Worm (Caenorhabditis elegans) whole organism, young adult: ENCODE data around the gene K11H3.5.

ENCODE experiments used
- madf-10 ChIP-seq: sonication (generic microtip); optimal IDR thresholded peaks from 2 replicates; lab custom pipeline; 2016; ENCODE audit warnings: mild to moderate bottlenecking, missing genetic modification characterization, missing compliant biosample characterization
- mel-28 ChIP-seq: sonication (generic microtip); optimal IDR thresholded peaks from 2 replicates; lab custom pipeline; 2016; ENCODE audit warnings: borderline replicate concordance, mild to moderate bottlenecking, missing genetic modification characterization, missing compliant biosample characterization
- snpc-4 ChIP-seq, 5 experiments: fragments of 150-350 bp in 1 of 5; sonication (generic microtip) in 4 of 5; optimal IDR thresholded peaks; 2 replicates each; lab custom pipeline; 2014 to 2018; ENCODE audit warnings: missing genetic modification characterization in 5 of 5, missing biosample characterization in 3 of 5, antibody characterized with exemption in 2 of 5, mild to moderate bottlenecking in 2 of 5, missing compliant biosample characterization in 2 of 5, missing genotype in 2 of 5, moderate library complexity in 2 of 5, missing genetic modification reagents in 1 of 5
- unc-130 ChIP-seq: sonication (generic microtip); optimal IDR thresholded peaks from 2 replicates; lab custom pipeline; 2016; ENCODE audit warnings: missing genetic modification reagents, missing genetic modification characterization, missing compliant biosample characterization
- unc-62 ChIP-seq: fragments of 150-350 bp; optimal IDR thresholded peaks from 2 replicates; lab custom pipeline; 2014; ENCODE audit warnings: missing biosample characterization, missing genetic modification reagents, missing genetic modification characterization
- ztf-22 ChIP-seq: fragments of 200-800 bp; sonication (Bioruptor generic); optimal IDR thresholded peaks from 2 replicates; lab custom pipeline; 2018; ENCODE audit warnings: mild to moderate bottlenecking, missing genetic modification characterization, moderate library complexity, missing compliant biosample characterization
- ztf-25 ChIP-seq: fragments of 200-800 bp; sonication (Bioruptor generic); IDR thresholded peaks from 2 replicates; pipeline ENCODE4 v1.3.6; 2022; ENCODE audit warnings: missing genetic modification reagents, missing genetic modification characterization, missing compliant biosample characterization

ce11 chrIII:9818763-9819162 lies 24.8 kb upstream of the K11H3.5 start, which contains the start of gene panl-3:
- TF ChIP-seq madf-10 (tag; lab: Kevin White, UChicago) = no peak
- no peak for TF ChIP-seq mel-28 (tag; lab: Kevin White, UChicago)
- TF ChIP-seq ztf-25 = no peak
- TF ChIP-seq snpc-4 (GFP tag; optimal IDR thresholded peaks at IDR 0.05; lab: Kevin White, UChicago) = no peak
- peak in 2 of 4 experiments; percentile 31 to 38 for TF ChIP-seq snpc-4 (tag; optimal IDR thresholded peaks at IDR 0.05; lab: Kevin White, UChicago)
- TF ChIP-seq unc-130 (GFP tag; lab: Kevin White, UChicago) = no peak
- no peak for TF ChIP-seq unc-62 (GFP tag; lab: Kevin White, UChicago)
- TF ChIP-seq ztf-22 (GFP tag; lab: Kevin White, UChicago) = no peak
